Fruit fly (Drosophila melanogaster) whole organism, prepupa: ENCODE measurements around the gene CG42570.

Source experiments
- CG10631 ChIP-seq: fragments of 200-800 bp; sonication (Bioruptor generic); optimal IDR thresholded peaks from 2 replicates; lab custom pipeline; 2016; ENCODE audit warnings: missing biosample characterization, missing genetic modification characterization
- CG10669 ChIP-seq: fragments of 200-800 bp; sonication (Bioruptor generic); optimal IDR thresholded peaks from 3 replicates; lab custom pipeline; 2018; ENCODE audit warnings: missing biosample characterization, mild to moderate bottlenecking, missing genetic modification characterization, moderate library complexity
- CG11762 ChIP-seq: fragments of 200-800 bp; sonication (Bioruptor generic); optimal IDR thresholded peaks from 3 replicates; lab custom pipeline; 2016; ENCODE audit warnings: missing biosample characterization, missing genetic modification characterization; ENCODE audit not compliant: insufficient read depth
- CG1621 ChIP-seq: fragments of 200-800 bp; sonication (Bioruptor generic); optimal IDR thresholded peaks from 3 replicates; lab custom pipeline; 2018; ENCODE audit warnings: missing biosample characterization, mild to moderate bottlenecking, missing genetic modification characterization
- CG16779 ChIP-seq: fragments of 200-800 bp; sonication (Bioruptor generic); optimal IDR thresholded peaks from 3 replicates; lab custom pipeline; 2017; ENCODE audit warnings: missing biosample characterization, mild to moderate bottlenecking, missing genetic modification characterization
- CG3032 ChIP-seq: fragments of 200-800 bp; optimal IDR thresholded peaks from 2 replicates; lab custom pipeline; 2019; ENCODE audit warnings: missing biosample characterization, mild to moderate bottlenecking, missing genetic modification characterization, moderate library complexity
- CG32006 ChIP-seq: fragments of 200-800 bp; sonication (Bioruptor generic); optimal IDR thresholded peaks from 3 replicates; lab custom pipeline; 2017; ENCODE audit warnings: missing biosample characterization, mild to moderate bottlenecking, missing genetic modification characterization
- CG34406 ChIP-seq: fragments of 200-800 bp; sonication (Bioruptor generic); optimal IDR thresholded peaks from 3 replicates; lab custom pipeline; 2016; ENCODE audit warnings: missing biosample characterization, missing genetic modification characterization
- CG3919 ChIP-seq: fragments of 200-800 bp; sonication (Bioruptor generic); optimal IDR thresholded peaks from 3 replicates; lab custom pipeline; 2016; ENCODE audit warnings: missing biosample characterization, missing genetic modification characterization
- CG4318 ChIP-seq: fragments of 200-800 bp; sonication (Bioruptor generic); optimal IDR thresholded peaks from 3 replicates; lab custom pipeline; 2017; ENCODE audit warnings: missing biosample characterization, mild to moderate bottlenecking, missing genetic modification characterization
- CG6163 ChIP-seq: fragments of 200-800 bp; sonication (Bioruptor generic); IDR thresholded peaks from 3 replicates; pipeline ENCODE4 v1.3.6; 2022; ENCODE audit warnings: missing biosample characterization, missing genetic modification characterization
- CG6854 ChIP-seq: fragments of 200-800 bp; sonication (Bioruptor generic); optimal IDR thresholded peaks from 2 replicates; lab custom pipeline; 2017; ENCODE audit warnings: missing biosample characterization, mild to moderate bottlenecking, missing genetic modification characterization
- CG7368 ChIP-seq: fragments of 200-800 bp; sonication (Bioruptor generic); optimal IDR thresholded peaks from 3 replicates; lab custom pipeline; 2016; ENCODE audit warnings: missing biosample characterization, missing genetic modification characterization
- CG8119 ChIP-seq: fragments of 200-800 bp; sonication (Bioruptor generic); IDR thresholded peaks from 3 replicates; pipeline ENCODE4 v1.3.6; 2022; ENCODE audit warnings: missing biosample characterization, missing genetic modification characterization
- CG8632 ChIP-seq: fragments of 200-800 bp; sonication (Bioruptor generic); optimal IDR thresholded peaks from 3 replicates; lab custom pipeline; 2016; ENCODE audit warnings: missing biosample characterization, missing genetic modification characterization
- CG9139 ChIP-seq: fragments of 200-800 bp; sonication (Bioruptor generic); optimal IDR thresholded peaks from 3 replicates; lab custom pipeline; 2017; ENCODE audit warnings: missing biosample characterization, mild to moderate bottlenecking, missing genetic modification characterization
- Eip75B ChIP-seq: fragments of 200-800 bp; sonication (Bioruptor generic); optimal IDR thresholded peaks from 3 replicates; lab custom pipeline; 2016; ENCODE audit warnings: missing biosample characterization, missing genetic modification characterization
- Eip78C ChIP-seq: fragments of 200-800 bp; sonication (Bioruptor generic); peaks from one replicate; lab custom pipeline; 2016; ENCODE audit warnings: missing biosample characterization, missing genetic modification characterization
- Gug ChIP-seq: fragments of 200-800 bp; sonication (Bioruptor generic); IDR thresholded peaks from 2 replicates; pipeline ENCODE4 v1.3.6; 2022; ENCODE audit warnings: missing biosample characterization, missing genetic modification characterization
- Hr38 ChIP-seq: sonication (Bioruptor generic); optimal IDR thresholded peaks from 2 replicates; lab custom pipeline; 2016; ENCODE audit warnings: missing biosample characterization, missing genetic modification characterization
- Hr39 ChIP-seq: fragments of 200-800 bp; sonication (Bioruptor generic); optimal IDR thresholded peaks from 2 replicates; lab custom pipeline; 2016; ENCODE audit warnings: missing biosample characterization, missing genetic modification characterization
- Hr4 ChIP-seq: fragments of 200-800 bp; sonication (Bioruptor generic); optimal IDR thresholded peaks from 3 replicates; lab custom pipeline; 2016; ENCODE audit warnings: missing biosample characterization, missing genetic modification characterization
- Lpt ChIP-seq: fragments of 200-800 bp; sonication (Bioruptor generic); optimal IDR thresholded peaks from 3 replicates; lab custom pipeline; 2016; ENCODE audit warnings: missing biosample characterization, missing genetic modification characterization
- Met ChIP-seq: fragments of 200-800 bp; sonication (Bioruptor generic); optimal IDR thresholded peaks from 3 replicates; lab custom pipeline; 2016; ENCODE audit warnings: missing biosample characterization, missing genetic modification characterization
- Smox ChIP-seq: fragments of 200-800 bp; sonication (Bioruptor generic); optimal IDR thresholded peaks from 3 replicates; lab custom pipeline; 2016; ENCODE audit warnings: missing biosample characterization, missing genetic modification characterization
- Sox102F ChIP-seq: fragments of 200-800 bp; sonication (Bioruptor generic); optimal IDR thresholded peaks from 2 replicates; lab custom pipeline; 2016; ENCODE audit warnings: missing biosample characterization, mild to moderate bottlenecking, missing genetic modification characterization
- dsx ChIP-seq: fragments of 200-800 bp; optimal IDR thresholded peaks from 3 replicates; lab custom pipeline; 2019; ENCODE audit warnings: missing biosample characterization, mild to moderate bottlenecking, missing genetic modification characterization, moderate library complexity; ENCODE audit not compliant: poor library complexity, severe bottlenecking
- eg ChIP-seq: fragments of 200-800 bp; sonication (Bioruptor generic); IDR thresholded peaks from 3 replicates; pipeline ENCODE4 v1.3.6; 2022; ENCODE audit warnings: missing biosample characterization, missing genetic modification characterization
- esn ChIP-seq: fragments of 200-800 bp; sonication (Bioruptor generic); optimal IDR thresholded peaks from 2 replicates; lab custom pipeline; 2016; ENCODE audit warnings: missing biosample characterization, mild to moderate bottlenecking, missing genetic modification characterization, moderate library complexity
- fd59A ChIP-seq: fragments of 200-800 bp; sonication (Bioruptor generic); optimal IDR thresholded peaks from 2 replicates; lab custom pipeline; 2017; ENCODE audit warnings: missing biosample characterization, mild to moderate bottlenecking, missing genetic modification characterization, missing genetic modification reagents
- fd85E ChIP-seq: fragments of 200-800 bp; sonication (Bioruptor generic); optimal IDR thresholded peaks from 3 replicates; lab custom pipeline; 2016; ENCODE audit warnings: missing biosample characterization, missing genetic modification characterization
- fkh ChIP-seq: fragments of 200-800 bp; sonication (Bioruptor generic); optimal IDR thresholded peaks from 3 replicates; lab custom pipeline; 2017; ENCODE audit warnings: missing biosample characterization, mild to moderate bottlenecking, missing genetic modification characterization, moderate library complexity
- lz ChIP-seq: fragments of 200-800 bp; sonication (Bioruptor generic); optimal IDR thresholded peaks from 3 replicates; lab custom pipeline; 2016; ENCODE audit warnings: missing biosample characterization, missing genetic modification characterization
- pdm3 ChIP-seq: fragments of 200-800 bp; sonication (Bioruptor generic); optimal IDR thresholded peaks from 3 replicates; lab custom pipeline; 2016; ENCODE audit warnings: missing biosample characterization, missing genetic modification characterization
- spab ChIP-seq: fragments of 200-800 bp; sonication (Bioruptor generic); optimal IDR thresholded peaks from 2 replicates; lab custom pipeline; 2017; ENCODE audit warnings: missing biosample characterization, mild to moderate bottlenecking, missing genetic modification characterization, missing genetic modification reagents
- ss ChIP-seq, 2 experiments: fragments of 200-800 bp; sonication (Bioruptor generic); optimal IDR thresholded peaks; 2 replicates in 1 of 2; 3 replicates in 1 of 2; lab custom pipeline; 2017 to 2018; ENCODE audit warnings: mild to moderate bottlenecking in 2 of 2, missing biosample characterization in 2 of 2, missing genetic modification characterization in 2 of 2, moderate library complexity in 1 of 2
- svp ChIP-seq: fragments of 200-800 bp; sonication (Bioruptor generic); peaks from one replicate; lab custom pipeline; 2016; ENCODE audit warnings: missing biosample characterization, missing genetic modification characterization
- vri ChIP-seq: fragments of 200-800 bp; sonication (Bioruptor generic); optimal IDR thresholded peaks from 3 replicates; lab custom pipeline; 2016; ENCODE audit warnings: missing biosample characterization, mild to moderate bottlenecking, missing genetic modification characterization

The CG42570 gene

DNA sequence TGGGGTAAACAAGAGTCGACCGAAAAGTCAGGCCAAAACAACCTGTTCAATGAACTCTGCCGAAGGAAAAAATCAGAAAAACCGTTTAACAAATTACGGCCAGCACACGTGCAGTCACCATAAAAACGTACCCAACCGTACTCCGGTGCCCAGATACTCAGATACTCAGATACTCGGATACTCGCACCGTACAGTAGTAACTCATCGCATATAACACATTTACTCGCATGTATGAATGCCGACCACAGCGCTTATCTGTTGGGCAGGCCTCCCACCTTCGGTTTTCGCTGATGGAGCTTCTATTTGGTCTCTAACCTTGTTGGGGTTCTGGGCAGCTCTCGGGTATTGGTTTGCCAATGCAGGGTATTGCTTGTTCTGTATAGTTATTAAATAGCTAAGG lies 2.6 kb downstream of the CG42570 start:
- TF ChIP-seq Gug: no peak
- TF ChIP-seq CG34406 (GFP tag; lab: Kevin White, UChicago): no peak
- TF ChIP-seq esn: no peak
- TF ChIP-seq CG6854 (GFP tag; lab: Kevin White, UChicago): no peak
- TF ChIP-seq CG7368 (GFP tag; lab: Kevin White, UChicago): no peak
- no peak for TF ChIP-seq spab
- TF ChIP-seq eg (GFP tag; lab: Robert Waterston, UW): no peak
- no peak for TF ChIP-seq Lpt
- no peak for TF ChIP-seq fd85E (GFP tag; lab: Kevin White, UChicago)
- TF ChIP-seq Hr39 (GFP tag; lab: Kevin White, UChicago): no peak
- no peak for TF ChIP-seq CG11762
- TF ChIP-seq pdm3: no peak
- no peak for TF ChIP-seq ss (GFP tag; optimal IDR thresholded peaks at IDR 0.05; lab: Kevin White, UChicago)
- no peak for TF ChIP-seq CG3032
- no peak for TF ChIP-seq CG32006 (GFP tag; lab: Kevin White, UChicago)
- TF ChIP-seq dsx (GFP tag; lab: Kevin White, UChicago): no peak
- TF ChIP-seq, all 60 proteins: peak for 0

DNA sequence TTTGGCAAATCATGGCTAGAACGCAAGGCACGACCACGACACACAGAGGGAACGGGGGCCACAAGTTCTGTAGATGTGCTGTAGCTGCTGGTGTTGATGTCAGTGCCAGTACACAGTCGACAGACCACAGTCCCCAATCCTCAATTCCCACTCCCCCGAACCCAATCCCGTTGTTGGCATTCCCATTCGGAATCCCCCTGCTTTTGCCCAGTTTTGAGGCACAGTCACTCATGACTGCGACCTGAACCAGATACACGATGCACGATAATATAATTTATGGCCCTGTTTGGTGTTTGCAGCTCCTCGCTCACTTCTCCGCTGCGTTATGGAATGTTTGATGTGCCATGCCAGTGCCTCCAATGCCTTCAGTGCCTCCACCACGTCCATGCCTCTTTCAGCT lies 3.3 kb downstream of the CG42570 start:
- TF ChIP-seq lz (no peak), Lpt (no peak), CG7368 (GFP tag; lab: Kevin White, UChicago) (no peak), CG4318 (GFP tag; lab: Kevin White, UChicago) (no peak), pdm3 (no peak), Hr39 (GFP tag; lab: Kevin White, UChicago) (no peak), vri (GFP tag; lab: Kevin White, UChicago) (no peak), fd59A (GFP tag; lab: Kevin White, UChicago) (no peak), CG32006 (GFP tag; lab: Kevin White, UChicago) (no peak), eg (GFP tag; lab: Robert Waterston, UW) (no peak), Hr38 (GFP tag; lab: Kevin White, UChicago) (no peak), CG10631 (GFP tag; lab: Kevin White, UChicago) (no peak), Eip75B (GFP tag; lab: Kevin White, UChicago) (no peak), dsx (GFP tag; lab: Kevin White, UChicago) (no peak), Sox102F (GFP tag; lab: Kevin White, UChicago) (no peak), CG10669 (GFP tag; lab: Kevin White, UChicago) (no peak), Met (no peak)

DNA sequence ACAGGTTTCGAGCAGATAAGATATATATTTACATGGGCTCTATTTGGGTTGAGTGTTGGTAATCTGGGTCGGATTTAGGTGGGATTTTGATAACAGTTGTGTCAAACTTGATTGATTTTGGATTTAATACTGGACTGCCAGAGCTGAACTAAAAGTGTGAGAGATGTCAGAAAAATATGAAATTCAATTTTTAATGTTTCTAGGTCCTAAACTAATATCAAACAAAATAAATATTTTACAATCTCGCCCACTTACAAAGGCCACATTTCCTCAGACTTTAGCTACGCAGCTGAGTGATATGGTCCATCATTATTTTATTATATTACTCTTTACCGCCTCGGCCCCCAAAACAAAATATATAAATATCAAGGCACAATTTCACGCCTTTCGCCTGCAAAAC lies 9.2 kb downstream of the CG42570 start:
- TF ChIP-seq CG11762: no peak
- peak; percentile 26 for TF ChIP-seq fkh (GFP tag; lab: Kevin White, UChicago)
- no peak for TF ChIP-seq Hr4 (GFP tag; lab: Kevin White, UChicago)
- TF ChIP-seq svp (GFP tag; lab: Kevin White, UChicago): peak; percentile 31
- TF ChIP-seq, all 60 proteins: peak for 2

DNA sequence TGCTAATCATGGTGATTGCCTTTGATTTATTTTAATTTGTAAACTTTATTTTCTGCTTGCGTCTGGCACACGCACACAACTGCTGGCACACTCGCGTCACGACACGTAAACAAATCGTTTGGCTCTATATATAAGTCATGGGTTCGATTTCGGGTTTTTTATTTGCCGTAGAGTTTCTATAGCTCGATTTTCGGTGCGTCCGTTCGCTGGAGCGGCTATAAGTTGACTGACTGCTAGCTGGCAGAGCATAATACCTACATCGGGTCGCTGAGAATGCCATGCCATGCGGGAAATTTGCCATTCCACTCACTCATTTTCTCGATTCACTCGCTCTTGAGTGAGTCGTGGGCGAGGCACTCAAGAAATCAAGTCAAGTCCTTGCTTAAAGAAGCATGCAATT lies 10.6 kb downstream of the CG42570 start, which contains the start of gene comm:
Gene comm (minus strand): TSS at position 236 of the 400 bp plus-strand sequence.
- peak; percentile 72 for TF ChIP-seq fkh (GFP tag; lab: Kevin White, UChicago)
- TF ChIP-seq ss (GFP tag; optimal IDR thresholded peaks at IDR 0.05; lab: Kevin White, UChicago): peak; percentile 13 to 28
- no peak for TF ChIP-seq Hr38 (GFP tag; lab: Kevin White, UChicago)
- no peak for TF ChIP-seq CG8632 (GFP tag; lab: Kevin White, UChicago)
- TF ChIP-seq CG3919: peak; percentile 1
- peak; percentile 39 for TF ChIP-seq dsx (GFP tag; lab: Kevin White, UChicago)
- peak; percentile 57 for TF ChIP-seq Eip78C
- TF ChIP-seq vri (GFP tag; lab: Kevin White, UChicago): peak; percentile 7
- peak; percentile 59; the same call in 1 of the 3 replicates for TF ChIP-seq eg (GFP tag; lab: Robert Waterston, UW)
- peak; percentile 69 for TF ChIP-seq CG6163 (GFP tag; lab: Robert Waterston, UW)
- TF ChIP-seq Met: no peak
- 0 out of 3 replicates have a peak, but pooled peaks have one; percentile 20 for TF ChIP-seq CG8119 (GFP tag; lab: Robert Waterston, UW)
- TF ChIP-seq CG16779 (tag; lab: Kevin White, UChicago): peak; percentile 7
- peak; percentile 47 for TF ChIP-seq CG1621 (tag; lab: Kevin White, UChicago)
- TF ChIP-seq CG9139 (GFP tag; lab: Kevin White, UChicago): peak; percentile 48
- TF ChIP-seq Smox (GFP tag; lab: Kevin White, UChicago): no peak
